Fruit fly (Drosophila melanogaster) whole organism, larva: ENCODE measurements around the gene Osbp.

Source experiments
- noc ChIP-seq: fragments of 200-800 bp; sonication (Bioruptor generic); optimal IDR thresholded peaks from 3 replicates; lab custom pipeline; 2019; ENCODE audit warnings: missing biosample characterization, mild to moderate bottlenecking, missing genetic modification characterization, moderate library complexity

Gene Osbp

dm6 chr3R:24935758-24936157 is 2.3 kb downstream of the Osbp start:
- no peak for TF ChIP-seq noc (tag; lab: Kevin White, UChicago)

dm6 chr3R:24934542-24934941 is 3.5 kb downstream of the Osbp start:
- peak; percentile 14 for TF ChIP-seq noc (tag; lab: Kevin White, UChicago)

- TF ChIP-seq noc (tag; lab: Kevin White, UChicago), result no peak
Observed at dm6 chr3R:24931856-24932255, 6.2 kb downstream of the Osbp start, which contains the start of gene CG11771. Gene CG11771, plus strand, starts transcription at chr3R:24932010.

dm6 chr3R:24926752-24927320 is 11.2 kb downstream of the Osbp start:
- no peak for TF ChIP-seq noc (tag; lab: Kevin White, UChicago)

- no peak for TF ChIP-seq noc (tag; lab: Kevin White, UChicago)
Observed at dm6 chr3R:24924916-24925315, 13.1 kb downstream of the Osbp start, which contains the start of gene Trf4-2. Gene Trf4-2, plus strand, starts transcription at chr3R:24925216.

dm6 chr3R:24922270-24922669 is 15.8 kb downstream of the Osbp start, which contains the start of gene Mink:
Gene Mink, plus strand, starts transcription at chr3R:24922473.
- no peak for TF ChIP-seq noc (tag; lab: Kevin White, UChicago)

dm6 chr3R:24917814-24918636 is 20.0 kb downstream of the Osbp start, which contains the start of the genes PIG-S, sud1 and CG11168:
Gene PIG-S, minus strand, starts transcription at chr3R:24917864.
Gene sud1, minus strand, starts transcription at chr3R:24917864.
Gene CG11168, plus strand, starts transcription at chr3R:24918106.
- TF ChIP-seq noc (tag; lab: Kevin White, UChicago), result peak; percentile 50

- TF ChIP-seq noc (tag; lab: Kevin White, UChicago), result no peak
Observed at dm6 chr3R:24914864-24915263, 23.2 kb downstream of the Osbp start.

dm6 chr3R:24910097-24910496 is 27.9 kb downstream of the Osbp start:
- no peak for TF ChIP-seq noc (tag; lab: Kevin White, UChicago)

- TF ChIP-seq noc (tag; lab: Kevin White, UChicago), result no peak
Observed at dm6 chr3R:24908034-24908433, 30.0 kb downstream of the Osbp start.

dm6 chr3R:24906648-24907047 is 31.4 kb downstream of the Osbp start:
- TF ChIP-seq noc (tag; lab: Kevin White, UChicago), result no peak

dm6 chr3R:24905959-24906634 is 31.9 kb downstream of the Osbp start, which contains the start of gene CG13643:
Gene CG13643, minus strand, starts transcription at chr3R:24906004.
- TF ChIP-seq noc (tag; lab: Kevin White, UChicago), result no peak

dm6 chr3R:24900816-24901215 is 37.2 kb downstream of the Osbp start, which contains the start of gene CG10845:
Gene CG10845, plus strand, starts transcription at chr3R:24901116.
- no peak for TF ChIP-seq noc (tag; lab: Kevin White, UChicago)

dm6 chr3R:24894419-24895206 is 43.4 kb downstream of the Osbp start, which contains the start of the genes CG31121 and CG11069:
Gene CG31121, minus strand, starts transcription at chr3R:24894605.
Gene CG11069, plus strand, starts transcription at chr3R:24894742.
- TF ChIP-seq noc (tag; lab: Kevin White, UChicago), result no peak
